Worm (Caenorhabditis elegans) whole organism, L2 larva: Measurements from ENCODE around the gene sri-67.

Experiments
- R02D3.7 ChIP-seq: fragments of 150-350 bp; optimal IDR thresholded peaks from 2 replicates; lab custom pipeline; 2014; ENCODE audit warnings: missing biosample characterization, missing genetic modification characterization
- alr-1 ChIP-seq: fragments of 150-350 bp; optimal IDR thresholded peaks from 2 replicates; lab custom pipeline; 2014; ENCODE audit warnings: missing biosample characterization, missing genetic modification characterization
- ama-1 ChIP-seq: fragments of 150-350 bp; optimal IDR thresholded peaks from 2 replicates; lab custom pipeline; 2018; ENCODE audit warnings: inconsistent platforms
- blmp-1 ChIP-seq: sonication (generic microtip); optimal IDR thresholded peaks from 2 replicates; lab custom pipeline; 2017; ENCODE audit warnings: missing genetic modification characterization, mild to moderate bottlenecking, missing compliant biosample characterization, antibody characterized with exemption, moderate library complexity; ENCODE audit not compliant: insufficient read depth
- egl-27 ChIP-seq: sonication (generic microtip); optimal IDR thresholded peaks from 3 replicates; lab custom pipeline; 2017; ENCODE audit warnings: missing biosample characterization, missing genetic modification reagents, missing genetic modification characterization
- lin-13 ChIP-seq: fragments of 150-350 bp; optimal IDR thresholded peaks from 2 replicates; lab custom pipeline; 2014; ENCODE audit warnings: missing biosample characterization, missing genetic modification reagents, missing genetic modification characterization
- nhr-237 ChIP-seq: fragments of 150-350 bp; optimal IDR thresholded peaks from 2 replicates; lab custom pipeline; 2014; ENCODE audit warnings: missing biosample characterization, missing genetic modification characterization
- nhr-6 ChIP-seq: fragments of 150-350 bp; optimal IDR thresholded peaks from 2 replicates; lab custom pipeline; 2014; ENCODE audit warnings: missing biosample characterization, missing genetic modification characterization
- sem-4 ChIP-seq: fragments of 150-350 bp; optimal IDR thresholded peaks from 2 replicates; lab custom pipeline; 2014; ENCODE audit warnings: missing biosample characterization, missing genetic modification reagents, missing genetic modification characterization
- skn-1 ChIP-seq: sonication (generic microtip); optimal IDR thresholded peaks from 2 replicates; lab custom pipeline; 2017; ENCODE audit warnings: missing biosample characterization, missing genetic modification characterization
- snpc-4 ChIP-seq: fragments of 150-350 bp; optimal IDR thresholded peaks from 2 replicates; lab custom pipeline; 2014; ENCODE audit warnings: missing biosample characterization, missing genetic modification characterization
- unc-62 ChIP-seq: fragments of 150-350 bp; optimal IDR thresholded peaks from 2 replicates; lab custom pipeline; 2014; ENCODE audit warnings: missing biosample characterization, missing genetic modification reagents, missing genetic modification characterization
- ztf-1 ChIP-seq: fragments of 200-800 bp; sonication (Bioruptor generic); conservative IDR thresholded peaks from 2 replicates; pipeline ENCODE4 v1.3.6; 2022; ENCODE audit warnings: missing genetic modification characterization, missing compliant biosample characterization
- ztf-11 ChIP-seq: sonication (generic microtip); optimal IDR thresholded peaks from 2 replicates; lab custom pipeline; 2017; ENCODE audit warnings: missing biosample characterization, missing genetic modification characterization

- TF ChIP-seq ztf-11 (tag; lab: Kevin White, UChicago): no peak
- no peak for TF ChIP-seq snpc-4 (tag; lab: Kevin White, UChicago)
- no peak for TF ChIP-seq skn-1 (tag; lab: Kevin White, UChicago)
- no peak for TF ChIP-seq sem-4
- TF ChIP-seq R02D3.7: no peak
- no peak for TF ChIP-seq nhr-6 (tag; lab: Kevin White, UChicago)
- TF ChIP-seq egl-27 (tag; lab: Kevin White, UChicago): no peak
- TF ChIP-seq blmp-1 (tag; lab: Kevin White, UChicago): no peak
- TF ChIP-seq ama-1 (lab: Kevin White, UChicago): no peak
- TF ChIP-seq nhr-237 (tag; lab: Kevin White, UChicago): no peak
- TF ChIP-seq ztf-1 (GFP tag; lab: Robert Waterston, UW): no peak
- TF ChIP-seq alr-1 (tag; lab: Kevin White, UChicago): no peak
- TF ChIP-seq lin-13 (GFP tag; lab: Kevin White, UChicago): no peak
- TF ChIP-seq unc-62 (GFP tag; lab: Kevin White, UChicago): no peak
Measured at ce11 chrV:19965626-19966025, 22.2 kb upstream of the sri-67 start, which contains the start of gene srh-171.
